Fruit fly (Drosophila melanogaster) whole organism, embryonic: Measurements from ENCODE around the gene mal.
A peak's percentile ranks its signal among the peaks of the same experiment; 100 is the strongest.

Source experiments
- Asciz ChIP-seq: fragments of 200-800 bp; sonication (Bioruptor generic); optimal IDR thresholded peaks from 2 replicates; lab custom pipeline; 2017; ENCODE audit warnings: missing biosample characterization, mild to moderate bottlenecking, missing genetic modification characterization, missing genetic modification reagents
- CG11398 ChIP-seq: fragments of 200-800 bp; sonication (Bioruptor generic); optimal IDR thresholded peaks from 2 replicates; lab custom pipeline; 2016; ENCODE audit warnings: missing biosample characterization, missing genetic modification characterization
- CG11504 ChIP-seq: fragments of 200-800 bp; sonication (Bioruptor generic); optimal IDR thresholded peaks from 3 replicates; lab custom pipeline; 2019; ENCODE audit warnings: missing biosample characterization, mild to moderate bottlenecking, missing genetic modification characterization, moderate library complexity
- CG11560 ChIP-seq: fragments of 200-800 bp; sonication (Bioruptor generic); IDR thresholded peaks from 3 replicates; pipeline ENCODE4 v1.3.6; 2022; ENCODE audit warnings: missing biosample characterization, missing genetic modification characterization
- CG12236 ChIP-seq: fragments of 200-800 bp; sonication (Bioruptor generic); optimal IDR thresholded peaks from 2 replicates; lab custom pipeline; 2016; ENCODE audit warnings: missing biosample characterization, missing genetic modification characterization
- CG1233 ChIP-seq: fragments of 200-800 bp; sonication (Bioruptor generic); optimal IDR thresholded peaks from 4 replicates; lab custom pipeline; 2018; ENCODE audit warnings: missing biosample characterization, mild to moderate bottlenecking, missing genetic modification characterization
- CG12942 ChIP-seq: fragments of 200-800 bp; sonication (Bioruptor generic); optimal IDR thresholded peaks from 3 replicates; lab custom pipeline; 2016; ENCODE audit warnings: missing biosample characterization, missing genetic modification characterization
- CG14050 ChIP-seq: fragments of 200-800 bp; sonication (Bioruptor generic); IDR thresholded peaks from 3 replicates; pipeline ENCODE4 v1.3.6; 2022; ENCODE audit warnings: missing biosample characterization, missing genetic modification characterization
- CG30403 ChIP-seq: fragments of 200-800 bp; sonication (Bioruptor generic); optimal IDR thresholded peaks from 3 replicates; lab custom pipeline; 2016; ENCODE audit warnings: missing biosample characterization, missing genetic modification characterization
- CG34376 ChIP-seq: fragments of 200-800 bp; sonication (Bioruptor generic); optimal IDR thresholded peaks from 2 replicates; lab custom pipeline; 2018; ENCODE audit warnings: missing biosample characterization, mild to moderate bottlenecking, missing genetic modification characterization
- CG6854 ChIP-seq: fragments of 200-800 bp; sonication (Bioruptor generic); optimal IDR thresholded peaks from 3 replicates; lab custom pipeline; 2017; ENCODE audit warnings: missing biosample characterization, mild to moderate bottlenecking, missing genetic modification characterization
- CG7372 ChIP-seq: fragments of 200-800 bp; sonication (Bioruptor generic); IDR thresholded peaks from 2 replicates; pipeline ENCODE4 v1.3.6; 2022; ENCODE audit warnings: missing biosample characterization, missing genetic modification characterization
- CG7556 ChIP-seq: fragments of 200-800 bp; sonication (Bioruptor generic); optimal IDR thresholded peaks from 2 replicates; lab custom pipeline; 2017; ENCODE audit warnings: missing biosample characterization, mild to moderate bottlenecking, missing genetic modification characterization
- CG9437 ChIP-seq: fragments of 200-800 bp; sonication (Bioruptor generic); optimal IDR thresholded peaks from 2 replicates; lab custom pipeline; 2018; ENCODE audit warnings: missing biosample characterization, mild to moderate bottlenecking, missing genetic modification characterization
- CG9609 ChIP-seq: fragments of 200-800 bp; sonication (Bioruptor generic); optimal IDR thresholded peaks from 3 replicates; lab custom pipeline; 2016; ENCODE audit warnings: missing biosample characterization, missing genetic modification characterization
- D19A ChIP-seq: fragments of 200-800 bp; optimal IDR thresholded peaks from 3 replicates; lab custom pipeline; 2019; ENCODE audit warnings: missing biosample characterization, mild to moderate bottlenecking, missing genetic modification characterization, moderate library complexity
- Dbx ChIP-seq: fragments of 200-800 bp; sonication (Bioruptor generic); IDR thresholded peaks from 3 replicates; pipeline ENCODE4 v1.3.6; 2022; ENCODE audit warnings: missing biosample characterization, missing genetic modification characterization
- Elba2 ChIP-seq: fragments of 200-800 bp; sonication (Bioruptor generic); optimal IDR thresholded peaks from 3 replicates; lab custom pipeline; 2016; ENCODE audit warnings: missing biosample characterization, missing genetic modification characterization
- HLH4C ChIP-seq: fragments of 200-800 bp; sonication (Bioruptor generic); IDR thresholded peaks from 3 replicates; pipeline ENCODE4 v1.3.6; 2022; ENCODE audit warnings: missing biosample characterization, missing genetic modification characterization; ENCODE audit not compliant: partially characterized antibody
- HLHmδ ChIP-seq: fragments of 200-800 bp; sonication (Bioruptor generic); optimal IDR thresholded peaks from 2 replicates; lab custom pipeline; 2018; ENCODE audit warnings: missing biosample characterization, mild to moderate bottlenecking, missing genetic modification characterization, moderate library complexity
- Hmx ChIP-seq: fragments of 200-800 bp; sonication (Bioruptor generic); optimal IDR thresholded peaks from 2 replicates; lab custom pipeline; 2016; ENCODE audit warnings: missing biosample characterization, missing genetic modification characterization
- Lpt ChIP-seq: fragments of >200 bp; optimal IDR thresholded peaks from 2 replicates; lab custom pipeline; 2018; ENCODE audit warnings: missing biosample characterization, missing genetic modification characterization
- Ptx1 ChIP-seq: fragments of 200-800 bp; sonication (Bioruptor generic); IDR thresholded peaks from 2 replicates; pipeline ENCODE4 v1.3.6; 2022; ENCODE audit warnings: missing biosample characterization, missing genetic modification characterization
- Spps ChIP-seq: fragments of 200-800 bp; sonication (Bioruptor generic); optimal IDR thresholded peaks from 2 replicates; lab custom pipeline; 2018; ENCODE audit warnings: missing biosample characterization, mild to moderate bottlenecking, missing genetic modification characterization
- Xrp1 ChIP-seq: fragments of 200-800 bp; sonication (Bioruptor generic); IDR thresholded peaks from 2 replicates; pipeline ENCODE4 v1.3.6; 2022; ENCODE audit warnings: missing biosample characterization, missing genetic modification characterization
- aop ChIP-seq: fragments of 200-800 bp; sonication (Bioruptor generic); IDR thresholded peaks from 2 replicates; pipeline ENCODE4 v1.3.6; 2022; ENCODE audit warnings: missing biosample characterization, missing genetic modification characterization
- ap ChIP-seq: fragments of 200-800 bp; sonication (Bioruptor generic); IDR thresholded peaks from 2 replicates; pipeline ENCODE4 v1.3.6; 2022; ENCODE audit warnings: missing biosample characterization, missing genetic modification characterization
- ara ChIP-seq: fragments of 200-800 bp; sonication (Bioruptor generic); IDR thresholded peaks from 2 replicates; pipeline ENCODE4 v1.3.6; 2022; ENCODE audit warnings: missing biosample characterization, missing genetic modification characterization
- ash1 ChIP-seq: fragments of 200-800 bp; sonication (Bioruptor generic); optimal IDR thresholded peaks from 2 replicates; lab custom pipeline; 2018; ENCODE audit warnings: missing biosample characterization, mild to moderate bottlenecking, missing genetic modification characterization
- cad ChIP-seq: fragments of >200 bp; optimal IDR thresholded peaks from 2 replicates; lab custom pipeline; 2017; ENCODE audit warnings: missing biosample characterization, missing genetic modification characterization
- dmrt11E ChIP-seq: fragments of 200-800 bp; sonication (Bioruptor generic); optimal IDR thresholded peaks from 3 replicates; lab custom pipeline; 2018; ENCODE audit warnings: missing biosample characterization, mild to moderate bottlenecking, missing genetic modification characterization, moderate library complexity
- dysf ChIP-seq: fragments of 200-800 bp; sonication (Bioruptor generic); IDR thresholded peaks from 3 replicates; pipeline ENCODE4 v1.3.6; 2022; ENCODE audit warnings: missing biosample characterization, missing genetic modification characterization
- fd102C ChIP-seq: fragments of 200-800 bp; sonication (Bioruptor generic); optimal IDR thresholded peaks from 2 replicates; lab custom pipeline; 2018; ENCODE audit warnings: missing biosample characterization, mild to moderate bottlenecking, missing genetic modification characterization, moderate library complexity
- inv ChIP-seq: fragments of 200-800 bp; sonication (Bioruptor generic); IDR thresholded peaks from 2 replicates; pipeline ENCODE4 v1.3.6; 2022; ENCODE audit warnings: missing biosample characterization, missing genetic modification characterization; ENCODE audit not compliant: partially characterized antibody
- kay ChIP-seq: fragments of 200-800 bp; sonication (Bioruptor generic); optimal IDR thresholded peaks from 2 replicates; lab custom pipeline; 2016; ENCODE audit warnings: missing biosample characterization, missing genetic modification characterization
- ken ChIP-seq: fragments of 200-800 bp; sonication (Bioruptor generic); IDR thresholded peaks from 3 replicates; pipeline ENCODE4 v1.3.6; 2022; ENCODE audit warnings: missing biosample characterization, missing genetic modification characterization
- lbe ChIP-seq: fragments of 200-800 bp; sonication (Bioruptor generic); optimal IDR thresholded peaks from 2 replicates; lab custom pipeline; 2016; ENCODE audit warnings: missing biosample characterization, mild to moderate bottlenecking, missing genetic modification characterization
- lmd ChIP-seq: fragments of 200-800 bp; sonication (Bioruptor generic); IDR thresholded peaks from 2 replicates; pipeline ENCODE4 v1.3.6; 2022; ENCODE audit warnings: missing biosample characterization, missing genetic modification characterization
- nerfin-1 ChIP-seq: fragments of 200-800 bp; sonication (Bioruptor generic); optimal IDR thresholded peaks from 3 replicates; lab custom pipeline; 2019; ENCODE audit warnings: missing biosample characterization, mild to moderate bottlenecking, missing genetic modification characterization, moderate library complexity
- nerfin-2 ChIP-seq: fragments of 200-800 bp; sonication (Bioruptor generic); IDR thresholded peaks from 2 replicates; pipeline ENCODE4 v1.3.6; 2022; ENCODE audit warnings: missing biosample characterization, missing genetic modification characterization; ENCODE audit not compliant: partially characterized antibody
- odd ChIP-seq: fragments of 200-800 bp; sonication (Bioruptor generic); optimal IDR thresholded peaks from 2 replicates; lab custom pipeline; 2017; ENCODE audit warnings: missing biosample characterization, mild to moderate bottlenecking, missing genetic modification characterization
- onecut ChIP-seq: fragments of 200-800 bp; sonication (Bioruptor generic); IDR thresholded peaks from 2 replicates; pipeline ENCODE4 v1.3.6; 2022; ENCODE audit warnings: missing biosample characterization, missing genetic modification characterization
- ro ChIP-seq: fragments of 200-800 bp; sonication (Bioruptor generic); IDR thresholded peaks from 2 replicates; pipeline ENCODE4 v1.3.6; 2022; ENCODE audit warnings: missing biosample characterization, missing genetic modification characterization
- stwl ChIP-seq: fragments of 200-800 bp; sonication (Bioruptor generic); optimal IDR thresholded peaks from 3 replicates; lab custom pipeline; 2018; ENCODE audit warnings: missing biosample characterization, mild to moderate bottlenecking, missing genetic modification characterization, moderate library complexity
- tin ChIP-seq: fragments of 200-800 bp; sonication (Bioruptor generic); optimal IDR thresholded peaks from 3 replicates; lab custom pipeline; 2016; ENCODE audit warnings: missing biosample characterization, missing genetic modification characterization
- toy ChIP-seq: fragments of 200-800 bp; sonication (Bioruptor generic); IDR thresholded peaks from 2 replicates; pipeline ENCODE4 v1.3.6; 2022; ENCODE audit warnings: missing biosample characterization, missing genetic modification characterization
- unpg ChIP-seq: fragments of 200-800 bp; sonication (Bioruptor generic); optimal IDR thresholded peaks from 3 replicates; lab custom pipeline; 2018; ENCODE audit warnings: missing biosample characterization, mild to moderate bottlenecking, missing genetic modification characterization, moderate library complexity
- z ChIP-seq: fragments of 200-800 bp; sonication (Bioruptor generic); IDR thresholded peaks from 3 replicates; pipeline ENCODE4 v1.3.6; 2022; ENCODE audit warnings: missing biosample characterization, missing genetic modification characterization
- zf30C ChIP-seq: fragments of 200-800 bp; sonication (Bioruptor generic); optimal IDR thresholded peaks from 3 replicates; lab custom pipeline; 2018; ENCODE audit warnings: missing biosample characterization, mild to moderate bottlenecking, missing genetic modification characterization
- zfh2 ChIP-seq: fragments of 200-800 bp; sonication (Bioruptor generic); optimal IDR thresholded peaks from 2 replicates; lab custom pipeline; 2016; ENCODE audit warnings: missing biosample characterization, missing genetic modification characterization

Gene mal

DNA sequence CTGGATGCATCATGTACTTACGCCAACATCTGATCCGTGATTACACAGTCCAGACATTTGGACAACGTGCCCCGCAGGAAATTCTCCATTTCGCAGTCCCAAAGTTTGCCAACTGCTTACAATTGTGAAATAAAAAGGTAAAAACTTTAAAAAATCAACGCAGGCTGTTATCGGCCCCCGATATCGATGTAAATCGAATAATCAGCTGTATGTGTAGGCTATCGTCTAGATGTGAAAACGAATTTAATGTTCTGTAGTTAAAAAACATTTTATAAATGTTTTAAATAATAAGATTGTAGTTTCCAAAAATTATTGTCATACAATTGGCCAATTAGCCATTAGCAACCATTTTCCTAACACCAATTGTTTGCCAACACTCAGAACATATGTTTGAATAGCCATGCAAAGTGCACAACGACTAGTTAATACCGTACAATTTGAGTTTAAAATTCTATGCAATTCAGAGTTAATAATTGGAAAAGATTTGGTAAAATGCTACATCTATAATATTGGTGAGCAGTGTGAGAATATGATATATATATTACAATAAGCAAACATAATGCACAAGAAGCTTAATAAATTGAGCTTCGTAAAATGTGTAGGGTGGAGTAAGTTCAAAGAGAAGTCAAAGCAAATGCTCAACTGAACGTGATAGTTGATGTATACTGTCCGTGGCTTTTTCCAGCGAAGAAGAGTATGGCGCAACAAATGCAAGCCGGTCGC, at the start of gene mal, which contains the start of gene CG11710 (continued):
- peak; percentile 52 for TF ChIP-seq Spps (tag; lab: Kevin White, UChicago)
- no peak for TF ChIP-seq zf30C (GFP tag; lab: Kevin White, UChicago)
- TF ChIP-seq tin (GFP tag; lab: Kevin White, UChicago) = peak; percentile 82
- no peak for TF ChIP-seq Lpt
- peak; percentile 86 for TF ChIP-seq lmd (GFP tag; lab: Robert Waterston, UW)
- TF ChIP-seq Elba2 = no peak
- TF ChIP-seq CG34376 (GFP tag; lab: Kevin White, UChicago) = peak; percentile 49
- TF ChIP-seq CG12942 (GFP tag; lab: Kevin White, UChicago) = peak; percentile 32
- TF ChIP-seq zfh2 (GFP tag; lab: Kevin White, UChicago) = peak; percentile 73
- TF ChIP-seq CG7372 (GFP tag; lab: Robert Waterston, UW) = peak; percentile 73; the same call in 1 of the 2 replicates
- peak; percentile 50; the same call in 1 of the 2 replicates for TF ChIP-seq ap (GFP tag; lab: Robert Waterston, UW)
- TF ChIP-seq CG30403 (GFP tag; lab: Kevin White, UChicago) = peak; percentile 83
- TF ChIP-seq nerfin-2 = 0 out of 2 replicates have a peak, but pooled peaks have one; percentile 43
- TF ChIP-seq dmrt11E (tag; lab: Kevin White, UChicago) = peak; percentile 27
- peak; percentile 86; the same call in 2 of the 3 replicates for TF ChIP-seq CG11560 (tag; lab: Robert Waterston, UW)
- peak; percentile 70 for TF ChIP-seq CG6854 (GFP tag; lab: Kevin White, UChicago)
- TF ChIP-seq CG11398 (GFP tag; lab: Kevin White, UChicago) = peak; percentile 38
- peak; percentile 54 for TF ChIP-seq kay
- TF ChIP-seq HLH4C (GFP tag; lab: Robert Waterston, UW) = peak; percentile 51; the same call in 1 of the 3 replicates
- TF ChIP-seq toy (GFP tag; lab: Robert Waterston, UW) = no peak
- TF ChIP-seq stwl (tag; lab: Kevin White, UChicago) = peak; percentile 21
- peak; percentile 71 for TF ChIP-seq onecut (GFP tag; lab: Robert Waterston, UW)
- no peak for TF ChIP-seq ro
- peak; percentile 88 for TF ChIP-seq CG11504 (tag; lab: Kevin White, UChicago)
- TF ChIP-seq Xrp1 = peak; percentile 82; the same call in 1 of the 2 replicates
- peak; percentile 99 for TF ChIP-seq D19A (tag; lab: Kevin White, UChicago)
- TF ChIP-seq Ptx1 = peak; percentile 78
- TF ChIP-seq HLHmδ = no peak
- TF ChIP-seq CG14050 (GFP tag; lab: Robert Waterston, UW) = peak; percentile 54; the same call in 2 of the 3 replicates
- peak; percentile 74 for TF ChIP-seq CG7556 (GFP tag; lab: Kevin White, UChicago)
- peak; percentile 82 for TF ChIP-seq Dbx (GFP tag; lab: Robert Waterston, UW)
- peak; percentile 67 for TF ChIP-seq lbe (GFP tag; lab: Kevin White, UChicago)
- no peak for TF ChIP-seq CG12236 (GFP tag; lab: Kevin White, UChicago)
- TF ChIP-seq fd102C = no peak
- TF ChIP-seq CG9437 (GFP tag; lab: Kevin White, UChicago) = peak; percentile 61
- TF ChIP-seq ara (GFP tag; lab: Robert Waterston, UW) = peak; percentile 37; the same call in 1 of the 2 replicates
- no peak for TF ChIP-seq z (GFP tag; lab: Robert Waterston, UW)
- no peak for TF ChIP-seq ash1 (GFP tag; lab: Kevin White, UChicago)
- TF ChIP-seq dysf (GFP tag; lab: Robert Waterston, UW) = peak; percentile 91
- peak; percentile 81 for TF ChIP-seq CG1233 (GFP tag; lab: Kevin White, UChicago)
- peak; percentile 77 for TF ChIP-seq nerfin-1
- TF ChIP-seq odd (GFP tag; lab: Kevin White, UChicago) = no peak
- TF ChIP-seq Asciz (GFP tag; lab: Kevin White, UChicago) = no peak
- peak; percentile 62 for TF ChIP-seq Hmx (GFP tag; lab: Kevin White, UChicago)
- no peak for TF ChIP-seq unpg (GFP tag; lab: Kevin White, UChicago)
- peak; percentile 37 for TF ChIP-seq CG9609 (GFP tag; lab: Kevin White, UChicago)
- TF ChIP-seq ken = no peak
- no peak for TF ChIP-seq aop (GFP tag; lab: Robert Waterston, UW)
- no peak for TF ChIP-seq inv (GFP tag; lab: Robert Waterston, UW)
- no peak for TF ChIP-seq cad (GFP tag; lab: Kevin White, UChicago)
